Worm (Caenorhabditis elegans) whole organism, L2 larva: ENCODE data around the gene C08F8.6.
"Not testable (repeated sequence)": the region's sequence is repeated elsewhere in the genome, so short reads cannot be mapped to it uniquely, and the experiment has no call there.

Source experiments
- C34F6.9 ChIP-seq: fragments of 150-350 bp; optimal IDR thresholded peaks from 2 replicates; lab custom pipeline; 2014; ENCODE audit warnings: missing biosample characterization, missing genetic modification characterization
- F13H6.1 ChIP-seq: sonication (generic microtip); optimal IDR thresholded peaks from 2 replicates; lab custom pipeline; 2016; ENCODE audit warnings: missing genetic modification characterization, missing compliant biosample characterization
- R02D3.7 ChIP-seq: fragments of 150-350 bp; optimal IDR thresholded peaks from 2 replicates; lab custom pipeline; 2014; ENCODE audit warnings: missing biosample characterization, missing genetic modification characterization
- Y55F3AM.14 ChIP-seq: fragments of 200-800 bp; sonication (Bioruptor generic); optimal IDR thresholded peaks from 2 replicates; lab custom pipeline; 2018; ENCODE audit warnings: mild to moderate bottlenecking, missing genetic modification characterization, missing compliant biosample characterization
- ZK546.5 ChIP-seq: sonication (generic microtip); optimal IDR thresholded peaks from 2 replicates; lab custom pipeline; 2017; ENCODE audit warnings: missing biosample characterization, missing genetic modification characterization
- aly-2 ChIP-seq: fragments of 150-350 bp; optimal IDR thresholded peaks from 2 replicates; lab custom pipeline; 2014; ENCODE audit warnings: missing biosample characterization, missing genetic modification characterization
- ama-1 ChIP-seq: fragments of 150-350 bp; optimal IDR thresholded peaks from 2 replicates; lab custom pipeline; 2018; ENCODE audit warnings: inconsistent platforms
- blmp-1 ChIP-seq: sonication (generic microtip); optimal IDR thresholded peaks from 2 replicates; lab custom pipeline; 2017; ENCODE audit warnings: missing genetic modification characterization, mild to moderate bottlenecking, missing compliant biosample characterization, antibody characterized with exemption, moderate library complexity; ENCODE audit not compliant: insufficient read depth
- ceh-16 ChIP-seq: fragments of 150-350 bp; optimal IDR thresholded peaks from 2 replicates; lab custom pipeline; 2014; ENCODE audit warnings: missing biosample characterization, missing genetic modification characterization
- ceh-82 ChIP-seq: fragments of 150-350 bp; optimal IDR thresholded peaks from 2 replicates; lab custom pipeline; 2014; ENCODE audit warnings: missing biosample characterization, missing genetic modification characterization
- crh-2 ChIP-seq: sonication (generic microtip); optimal IDR thresholded peaks from 2 replicates; lab custom pipeline; 2017; ENCODE audit warnings: missing biosample characterization, missing genetic modification characterization
- dmd-4 ChIP-seq: sonication (generic microtip); optimal IDR thresholded peaks from 2 replicates; lab custom pipeline; 2017; ENCODE audit warnings: missing biosample characterization, missing genetic modification characterization
- egl-27 ChIP-seq: sonication (generic microtip); optimal IDR thresholded peaks from 3 replicates; lab custom pipeline; 2017; ENCODE audit warnings: missing biosample characterization, missing genetic modification reagents, missing genetic modification characterization
- elt-1 ChIP-seq: fragments of 150-350 bp; optimal IDR thresholded peaks from 2 replicates; lab custom pipeline; 2014; ENCODE audit warnings: missing biosample characterization, missing genetic modification characterization
- elt-3 ChIP-seq: sonication (generic microtip); optimal IDR thresholded peaks from 2 replicates; lab custom pipeline; 2017; ENCODE audit warnings: missing biosample characterization, missing genetic modification characterization
- fos-1 ChIP-seq: fragments of 150-350 bp; optimal IDR thresholded peaks from 2 replicates; lab custom pipeline; 2014; ENCODE audit warnings: missing biosample characterization, missing genetic modification characterization
- gmeb-1 ChIP-seq: fragments of 150-350 bp; optimal IDR thresholded peaks from 2 replicates; lab custom pipeline; 2014; ENCODE audit warnings: missing biosample characterization, missing genetic modification characterization
- lin-11 ChIP-seq: fragments of 150-350 bp; sonication (generic microtip); optimal IDR thresholded peaks from 2 replicates; lab custom pipeline; 2014; ENCODE audit warnings: missing biosample characterization, missing genetic modification characterization, inconsistent platforms, mixed read lengths
- lin-13 ChIP-seq: fragments of 150-350 bp; optimal IDR thresholded peaks from 2 replicates; lab custom pipeline; 2014; ENCODE audit warnings: missing biosample characterization, missing genetic modification reagents, missing genetic modification characterization
- lin-39 ChIP-seq: fragments of 150-350 bp; optimal IDR thresholded peaks from 2 replicates; lab custom pipeline; 2014; ENCODE audit warnings: missing biosample characterization, missing genetic modification reagents, missing genetic modification characterization
- lsy-2 ChIP-seq, 2 experiments: fragments of 150-350 bp in 1 of 2; sonication (generic microtip) in 1 of 2; optimal IDR thresholded peaks; 2 replicates each; lab custom pipeline; 2014 to 2017; ENCODE audit warnings: missing biosample characterization in 2 of 2, missing genetic modification characterization in 2 of 2
- mab-5 ChIP-seq: fragments of 150-350 bp; optimal IDR thresholded peaks from 2 replicates; lab custom pipeline; 2014; ENCODE audit warnings: missing biosample characterization, missing genetic modification characterization
- mdl-1 ChIP-seq, 2 experiments: fragments of 150-350 bp in 1 of 2; sonication (generic microtip) in 1 of 2; optimal IDR thresholded peaks; 2 replicates each; lab custom pipeline; 2017; ENCODE audit warnings: missing biosample characterization in 2 of 2, missing genetic modification characterization in 2 of 2
- nhr-10 ChIP-seq: sonication (generic microtip); optimal IDR thresholded peaks from 2 replicates; lab custom pipeline; 2017; ENCODE audit warnings: missing biosample characterization, missing genetic modification characterization
- nhr-11 ChIP-seq: fragments of 150-350 bp; optimal IDR thresholded peaks from 2 replicates; lab custom pipeline; 2014; ENCODE audit warnings: missing biosample characterization, missing genetic modification characterization
- nhr-12 ChIP-seq: fragments of 150-350 bp; optimal IDR thresholded peaks from 2 replicates; lab custom pipeline; 2014; ENCODE audit warnings: missing biosample characterization, missing genetic modification characterization
- nhr-129 ChIP-seq: fragments of 150-350 bp; optimal IDR thresholded peaks from 2 replicates; lab custom pipeline; 2014; ENCODE audit warnings: missing biosample characterization, missing genetic modification characterization
- nhr-237 ChIP-seq: fragments of 150-350 bp; optimal IDR thresholded peaks from 2 replicates; lab custom pipeline; 2014; ENCODE audit warnings: missing biosample characterization, missing genetic modification characterization
- nhr-25 ChIP-seq: fragments of 150-350 bp; sonication (generic microtip); optimal IDR thresholded peaks from 3 replicates; lab custom pipeline; 2014; ENCODE audit warnings: missing biosample characterization, missing genetic modification characterization
- nhr-6 ChIP-seq: fragments of 150-350 bp; optimal IDR thresholded peaks from 2 replicates; lab custom pipeline; 2014; ENCODE audit warnings: missing biosample characterization, missing genetic modification characterization
- nhr-77 ChIP-seq: fragments of 150-350 bp; optimal IDR thresholded peaks from 2 replicates; lab custom pipeline; 2014; ENCODE audit warnings: missing biosample characterization, missing genetic modification characterization
- peb-1 ChIP-seq: fragments of 150-350 bp; optimal IDR thresholded peaks from 2 replicates; lab custom pipeline; 2014; ENCODE audit warnings: missing biosample characterization, missing genetic modification characterization
- sem-4 ChIP-seq: fragments of 150-350 bp; optimal IDR thresholded peaks from 2 replicates; lab custom pipeline; 2014; ENCODE audit warnings: missing biosample characterization, missing genetic modification reagents, missing genetic modification characterization
- skn-1 ChIP-seq: sonication (generic microtip); optimal IDR thresholded peaks from 2 replicates; lab custom pipeline; 2017; ENCODE audit warnings: missing biosample characterization, missing genetic modification characterization
- sma-3 ChIP-seq: sonication (generic microtip); optimal IDR thresholded peaks from 2 replicates; lab custom pipeline; 2016; ENCODE audit warnings: missing genetic modification reagents, missing genetic modification characterization, missing compliant biosample characterization
- sma-9 ChIP-seq, 2 experiments: fragments of 150-350 bp in 1 of 2; sonication (generic microtip) in 1 of 2; optimal IDR thresholded peaks; 2 replicates each; lab custom pipeline; 2014 to 2016; ENCODE audit warnings: missing genetic modification characterization in 2 of 2, mild to moderate bottlenecking in 1 of 2, missing biosample characterization in 1 of 2, missing compliant biosample characterization in 1 of 2, missing genetic modification reagents in 1 of 2, moderate library complexity in 1 of 2
- snpc-4 ChIP-seq: fragments of 150-350 bp; optimal IDR thresholded peaks from 2 replicates; lab custom pipeline; 2014; ENCODE audit warnings: missing biosample characterization, missing genetic modification characterization
- unc-55 ChIP-seq: fragments of 150-350 bp; sonication (generic microtip); optimal IDR thresholded peaks from 3 replicates; lab custom pipeline; 2014; ENCODE audit warnings: missing biosample characterization, missing genetic modification reagents, missing genetic modification characterization
- unc-62 ChIP-seq: fragments of 150-350 bp; optimal IDR thresholded peaks from 2 replicates; lab custom pipeline; 2014; ENCODE audit warnings: missing biosample characterization, missing genetic modification reagents, missing genetic modification characterization
- zag-1 ChIP-seq: fragments of 150-350 bp; optimal IDR thresholded peaks from 2 replicates; lab custom pipeline; 2014; ENCODE audit warnings: missing biosample characterization, missing genetic modification characterization
- ztf-4 ChIP-seq: fragments of 150-350 bp; optimal IDR thresholded peaks from 2 replicates; lab custom pipeline; 2014; ENCODE audit warnings: missing biosample characterization, missing genetic modification characterization

The C08F8.6 gene

DNA sequence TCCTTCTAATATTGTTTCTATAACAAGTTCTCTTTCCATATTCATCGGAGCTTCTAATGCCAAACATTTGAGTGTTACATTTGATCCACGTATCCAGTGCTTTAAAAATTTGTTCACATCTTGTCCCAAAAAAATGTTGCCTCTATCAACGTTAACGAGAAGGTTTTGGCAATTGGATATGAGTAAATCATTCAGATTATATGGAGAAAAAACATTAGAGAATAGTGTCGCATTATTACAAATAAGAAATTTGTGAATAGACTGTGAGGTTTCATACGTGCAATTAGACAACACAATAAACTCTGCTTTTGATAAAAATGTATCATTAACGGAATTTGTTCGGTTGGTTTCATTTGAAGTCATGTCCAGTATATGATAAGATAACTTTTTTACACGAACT lies 4.8 kb downstream of the C08F8.6 start, which contains the start of gene mboa-4:
TSS of gene mboa-4 (minus strand) at position 101 of the 400 bp plus-strand sequence.
- TF ChIP-seq nhr-129, result no peak
- no peak for TF ChIP-seq skn-1
- no peak for TF ChIP-seq unc-62 (GFP tag; lab: Kevin White, UChicago)
- no peak for TF ChIP-seq sma-3 (GFP tag; lab: Kevin White, UChicago)

DNA sequence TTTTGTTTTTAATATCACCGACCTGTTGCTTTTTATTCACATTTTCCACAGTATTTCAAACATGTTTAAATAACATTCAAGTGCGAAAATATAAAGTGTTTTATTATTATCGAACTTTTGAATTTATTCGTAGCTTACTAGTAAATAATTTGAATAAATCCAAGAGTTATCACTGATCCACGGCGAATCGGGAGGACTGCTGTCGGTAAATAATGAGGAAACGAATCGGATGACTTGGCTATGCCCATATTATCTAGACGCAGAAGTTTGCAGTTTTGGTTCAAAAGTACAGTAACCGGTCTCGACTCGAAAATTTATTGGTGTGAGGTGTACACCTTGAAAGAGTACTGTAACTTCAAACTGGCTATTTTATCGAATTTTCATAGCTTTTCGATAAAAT lies 8.2 kb downstream of the C08F8.6 start:
- no peak for TF ChIP-seq fos-1 (tag; lab: Kevin White, UChicago)
- no peak for TF ChIP-seq lin-39
- TF ChIP-seq mab-5, result no peak
- no peak for TF ChIP-seq zag-1 (tag; lab: Kevin White, UChicago)

DNA sequence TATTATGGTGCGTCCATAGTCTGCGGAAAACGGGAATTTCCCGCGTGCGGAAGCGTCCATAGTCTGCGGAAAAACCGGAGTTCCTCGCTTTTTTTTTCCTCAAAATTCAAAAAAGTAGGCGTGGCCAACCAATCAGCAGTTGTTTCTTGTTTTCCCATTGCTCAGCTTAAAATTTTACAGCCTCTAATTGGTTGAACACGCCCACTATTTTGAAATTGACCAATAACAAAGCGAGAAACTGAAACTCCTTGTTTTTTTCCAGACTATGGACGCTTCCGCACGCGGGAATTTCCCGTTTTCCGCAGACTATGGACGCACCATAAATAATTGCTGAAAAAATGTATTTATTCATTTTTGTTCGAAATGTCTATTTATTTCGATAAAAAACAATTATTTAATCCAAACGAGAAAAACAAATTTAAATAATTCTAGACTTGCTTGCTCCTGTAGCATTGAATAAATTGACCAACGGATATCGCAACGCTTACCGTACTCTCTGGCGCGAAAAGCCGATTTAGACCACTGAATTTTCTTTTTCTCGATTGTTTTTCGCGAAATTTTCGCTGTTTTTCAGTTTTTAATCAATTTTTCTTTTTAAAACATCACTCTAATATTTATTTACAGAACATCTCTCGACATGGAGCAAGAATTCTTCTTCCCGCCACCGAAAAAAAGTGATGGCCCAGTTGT lies 10.2 kb downstream of the C08F8.6 start, which contains the start of gene C08F8.3:
TSS of gene C08F8.3 (plus strand) at position 620 of the 690 bp plus-strand sequence.
- not testable (repeated sequence) for TF ChIP-seq unc-62 (GFP tag; lab: Kevin White, UChicago); dmd-4 (tag; lab: Kevin White, UChicago); blmp-1 (tag; lab: Kevin White, UChicago)

DNA sequence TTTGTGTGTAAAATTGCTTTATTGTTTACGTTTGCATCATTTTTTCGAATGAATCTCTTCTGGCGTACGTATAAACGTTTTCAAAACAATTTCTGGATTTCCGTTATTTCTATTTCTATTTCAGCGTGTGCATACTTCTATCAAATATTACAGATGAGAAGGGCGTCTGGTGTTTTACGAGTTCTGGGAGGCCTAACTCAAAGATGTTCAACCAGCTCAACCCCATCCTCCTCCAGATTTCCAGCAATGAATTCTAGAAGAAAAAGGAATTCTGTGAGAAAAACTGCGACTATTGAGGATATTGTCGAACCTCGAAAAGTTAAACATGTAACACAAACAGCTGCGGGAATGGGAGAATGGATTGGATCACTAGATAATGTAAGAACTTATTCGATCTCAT lies 13.9 kb downstream of the C08F8.6 start, which contains the start of gene C08F8.2:
TSS of gene C08F8.2 (plus strand) at position 154 of the 400 bp plus-strand sequence.
- TF ChIP-seq lsy-2 (tag; optimal IDR thresholded peaks at IDR 0.05; lab: Kevin White, UChicago) (peak in 1 of 2 experiments; percentile 37), ama-1 (peak; percentile 1), nhr-77 (tag; lab: Kevin White, UChicago) (no peak)
- TF ChIP-seq, all 48 proteins: peak for 2

DNA sequence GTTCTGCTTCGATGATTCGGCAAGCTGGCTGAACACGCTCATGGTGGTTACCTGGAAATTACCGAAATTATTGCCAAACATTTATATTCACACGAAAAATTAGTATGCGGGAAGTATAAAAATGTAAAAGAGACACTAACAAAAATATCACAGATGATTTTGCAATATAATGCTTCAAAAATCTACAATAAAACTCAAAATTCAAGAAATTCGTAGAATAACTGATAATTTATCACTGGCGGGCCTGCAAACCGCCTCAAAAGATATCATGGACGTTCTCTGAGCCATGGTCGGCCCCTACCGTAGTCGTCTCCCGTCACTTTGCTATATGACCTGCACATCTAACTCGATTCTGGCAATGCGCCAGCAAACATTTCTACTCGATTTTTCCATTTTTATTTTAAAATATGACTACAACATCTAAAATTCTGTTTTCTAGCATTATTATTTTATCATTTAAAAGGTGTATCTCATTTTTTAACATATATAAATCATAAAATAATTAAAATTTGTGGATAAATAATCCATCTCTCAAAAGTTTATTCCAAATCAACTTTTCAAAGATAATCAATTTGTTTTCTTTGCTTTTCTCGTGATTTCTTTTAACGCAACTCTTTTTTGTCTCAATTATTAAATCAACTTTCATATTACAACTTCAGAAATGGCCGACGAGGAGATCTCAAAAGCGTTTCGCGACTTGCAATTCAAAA lies 15.1 kb downstream of the C08F8.6 start, which contains the start of the genes F01G4.6 and pfd-1:
TSS of gene F01G4.6 (minus strand) at position 51 of the 710 bp plus-strand sequence.
TSS of gene pfd-1 (plus strand) at position 660 of the 710 bp plus-strand sequence.
- TF ChIP-seq ZK546.5 (tag; lab: Kevin White, UChicago) (peak; percentile 98), blmp-1 (tag; lab: Kevin White, UChicago) (peak; percentile 76), nhr-12 (tag; lab: Kevin White, UChicago) (no peak), lin-39 (no peak), dmd-4 (tag; lab: Kevin White, UChicago) (no peak), crh-2 (peak; percentile 97), F13H6.1 (tag; lab: Kevin White, UChicago) (peak; percentile 91), peb-1 (no peak), nhr-10 (tag; lab: Kevin White, UChicago) (peak; percentile 69), snpc-4 (tag; lab: Kevin White, UChicago) (peak; percentile 72), R02D3.7 (peak; percentile 53), Y55F3AM.14 (GFP tag; lab: Kevin White, UChicago) (peak; percentile 76), unc-62 (GFP tag; lab: Kevin White, UChicago) (no peak), ztf-4 (peak; percentile 94), ama-1 (peak; percentile 36), nhr-237 (peak; percentile 49), lin-11 (tag; lab: Kevin White, UChicago) (peak; percentile 95), mdl-1 (tag; optimal IDR thresholded peaks at IDR 0.05; lab: Kevin White, UChicago) (peak; percentile 50 to 65), fos-1 (tag; lab: Kevin White, UChicago) (peak; percentile 81), nhr-25 (peak; percentile 93), sem-4 (peak; percentile 92), gmeb-1 (tag; lab: Kevin White, UChicago) (peak; percentile 91), sma-3 (GFP tag; lab: Kevin White, UChicago) (peak; percentile 96), mab-5 (peak; percentile 73), egl-27 (peak; percentile 86), aly-2 (tag; lab: Kevin White, UChicago) (no peak), elt-1 (tag; lab: Kevin White, UChicago) (no peak), lin-13 (peak; percentile 96), zag-1 (tag; lab: Kevin White, UChicago) (peak; percentile 98), sma-9 (GFP tag; optimal IDR thresholded peaks at IDR 0.05; lab: Kevin White, UChicago) (peak; percentile 95), sma-9 (tag; optimal IDR thresholded peaks at IDR 0.05; lab: Kevin White, UChicago) (no peak), unc-55 (GFP tag; lab: Kevin White, UChicago) (peak; percentile 98), nhr-129 (peak; percentile 91), ceh-16 (peak; percentile 31), C34F6.9 (tag; lab: Kevin White, UChicago) (peak; percentile 93), elt-3 (tag; lab: Kevin White, UChicago) (no peak), nhr-11 (tag; lab: Kevin White, UChicago) (no peak), ceh-82 (tag; lab: Kevin White, UChicago) (peak; percentile 80), nhr-6 (tag; lab: Kevin White, UChicago) (peak; percentile 92)
